Worm (Caenorhabditis elegans) whole organism, midembryonic: ENCODE data around the gene egl-47.

ENCODE experiments used
- cog-1 ChIP-seq: sonication (generic microtip); optimal IDR thresholded peaks from 2 replicates; lab custom pipeline; 2016; ENCODE audit warnings: missing genetic modification characterization, missing compliant biosample characterization
- flt-1 ChIP-seq: fragments of 200-800 bp; sonication (Bioruptor generic); IDR thresholded peaks from 2 replicates; pipeline ENCODE4 v1.3.6; 2022; ENCODE audit warnings: missing genetic modification characterization, missing compliant biosample characterization
- med-1 ChIP-seq: sonication (generic microtip); optimal IDR thresholded peaks from 2 replicates; lab custom pipeline; 2017; ENCODE audit warnings: missing genetic modification characterization, mild to moderate bottlenecking, missing compliant biosample characterization, antibody characterized with exemption, missing genetic modification reagents; ENCODE audit not compliant: insufficient read depth
- ref-1 ChIP-seq: fragments of 200-800 bp; sonication (Bioruptor generic); conservative IDR thresholded peaks from 2 replicates; pipeline ENCODE4 v1.3.6; 2022; ENCODE audit warnings: missing genetic modification reagents, missing genetic modification characterization, missing compliant biosample characterization
- tab-1 ChIP-seq: fragments of 200-800 bp; sonication (Bioruptor generic); IDR thresholded peaks from 2 replicates; pipeline ENCODE4 v1.3.6; 2022; ENCODE audit warnings: missing genetic modification characterization, missing compliant biosample characterization
- ztf-29 ChIP-seq: fragments of 200-800 bp; sonication (Bioruptor generic); IDR thresholded peaks from 2 replicates; pipeline ENCODE4 v1.3.6; 2022; ENCODE audit warnings: missing genetic modification reagents, missing genetic modification characterization, missing compliant biosample characterization

ce11 chrV:9925647-9926046 lies 26.3 kb downstream of the egl-47 start:
- no peak for TF ChIP-seq flt-1
- TF ChIP-seq ztf-29 = no peak
- TF ChIP-seq med-1 (GFP tag; lab: Kevin White, UChicago) = no peak
- TF ChIP-seq ref-1 (GFP tag; lab: Robert Waterston, UW) = no peak
- TF ChIP-seq cog-1 (tag; lab: Kevin White, UChicago) = no peak
- no peak for TF ChIP-seq tab-1 (GFP tag; lab: Robert Waterston, UW)
